ENCODE assay signal across 3 fruit fly cellular contexts in the genomic region with DNA sequence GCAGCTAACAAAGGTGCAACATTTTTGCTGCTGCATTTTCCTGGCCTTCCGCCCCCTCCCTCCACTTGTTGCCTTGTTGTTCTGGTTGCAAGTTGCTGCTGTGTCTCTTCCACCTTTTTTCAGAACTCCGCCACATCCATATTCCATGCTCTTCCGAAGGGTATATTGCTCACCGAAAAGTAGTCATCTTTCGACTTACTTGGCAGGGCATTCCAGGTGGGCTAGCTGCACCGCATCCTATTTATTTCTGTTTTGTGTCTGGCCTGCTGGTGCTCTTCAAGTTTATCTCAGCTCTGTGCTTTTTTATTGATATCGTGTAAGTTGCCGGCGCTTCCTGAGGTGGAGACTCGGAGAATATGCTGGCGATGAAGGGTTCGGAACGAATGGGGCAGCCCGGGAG.
TF ChIP-seq lines count a peak whose summit lies in the region.

No protein-coding gene starts in this region.

TF ChIP-seq in whole organism, prepupa, 60 proteins besides CTCF, POLR2A, EP300 and RAD21 (continues in another document):
- TF ChIP-seq lz (GFP tag; optimal IDR thresholded peaks at IDR 0.05; lab: Kevin White, UChicago) (peak; percentile 46), Lpt (GFP tag; optimal IDR thresholded peaks at IDR 0.05; lab: Kevin White, UChicago) (peak; percentile 40), CG34406 (GFP tag; optimal IDR thresholded peaks at IDR 0.05; lab: Kevin White, UChicago) (no peak), CG3919 (GFP tag; optimal IDR thresholded peaks at IDR 0.05; lab: Kevin White, UChicago) (peak; percentile 69), CG6792 (GFP tag; optimal IDR thresholded peaks at IDR 0.05; lab: Kevin White, UChicago) (peak; percentile 58), CG32006 (GFP tag; optimal IDR thresholded peaks at IDR 0.05; lab: Kevin White, UChicago) (no peak), Met (GFP tag; optimal IDR thresholded peaks at IDR 0.05; lab: Kevin White, UChicago) (peak; percentile 47), CG31627 (GFP tag; optimal IDR thresholded peaks at IDR 0.05; lab: Kevin White, UChicago) (peak; percentile 51), CG6163 (GFP tag; IDR thresholded peaks at IDR 0.05; lab: Robert Waterston, UW) (0 out of 3 replicates have a peak, but pooled peaks have one; percentile 35), Blimp-1 (GFP tag; optimal IDR thresholded peaks at IDR 0.05; lab: Kevin White, UChicago) (no peak), Sox15 (GFP tag; optimal IDR thresholded peaks at IDR 0.05; lab: Kevin White, UChicago) (no peak), vri (GFP tag; optimal IDR thresholded peaks at IDR 0.05; lab: Kevin White, UChicago) (no peak), dsx (GFP tag; optimal IDR thresholded peaks at IDR 0.05; lab: Kevin White, UChicago; ENCODE audit: poor library complexity, severe bottlenecking) (peak; percentile 70), topi (GFP tag; optimal IDR thresholded peaks at IDR 0.05; lab: Kevin White, UChicago) (peak; percentile 48), Gug (GFP tag; IDR thresholded peaks at IDR 0.05; lab: Robert Waterston, UW) (no peak), Hr38 (GFP tag; optimal IDR thresholded peaks at IDR 0.05; lab: Kevin White, UChicago) (no peak), spab (GFP tag; optimal IDR thresholded peaks at IDR 0.05; lab: Kevin White, UChicago) (peak; percentile 32), pdm3 (GFP tag; optimal IDR thresholded peaks at IDR 0.05; lab: Kevin White, UChicago) (peak; percentile 58), CG10631 (GFP tag; optimal IDR thresholded peaks at IDR 0.05; lab: Kevin White, UChicago) (peak; percentile 62), CG10669 (GFP tag; optimal IDR thresholded peaks at IDR 0.05; lab: Kevin White, UChicago) (peak; percentile 50), CG11294 (GFP tag; IDR thresholded peaks at IDR 0.05; lab: Robert Waterston, UW) (no peak), net (GFP tag; optimal IDR thresholded peaks at IDR 0.05; lab: Kevin White, UChicago) (peak; percentile 14), cyc (GFP tag; optimal IDR thresholded peaks at IDR 0.05; lab: Kevin White, UChicago) (peak; percentile 53), ss (GFP tag; optimal IDR thresholded peaks at IDR 0.05; lab: Kevin White, UChicago) (peak; percentile 46), CG8632 (GFP tag; optimal IDR thresholded peaks at IDR 0.05; lab: Kevin White, UChicago) (peak; percentile 5), CG6276 (GFP tag; optimal IDR thresholded peaks at IDR 0.05; lab: Kevin White, UChicago) (no peak), CG9139 (GFP tag; optimal IDR thresholded peaks at IDR 0.05; lab: Kevin White, UChicago) (peak; percentile 26), svp (GFP tag; lab: Kevin White, UChicago) (peak; percentile 74), fd59A (GFP tag; optimal IDR thresholded peaks at IDR 0.05; lab: Kevin White, UChicago) (peak; percentile 31)

TF ChIP-seq in whole organism, pupa, 21 proteins besides CTCF, POLR2A, EP300 and RAD21:
- peak; percentile 29 for TF ChIP-seq EcR (GFP tag; optimal IDR thresholded peaks at IDR 0.05; lab: Kevin White, UChicago)
- peak; percentile 52 for TF ChIP-seq Pif1B (GFP tag; optimal IDR thresholded peaks at IDR 0.05; lab: Kevin White, UChicago)
- TF ChIP-seq CG10348 (GFP tag; IDR thresholded peaks at IDR 0.05; lab: Robert Waterston, UW): no peak
- TF ChIP-seq Pif1A (GFP tag; optimal IDR thresholded peaks at IDR 0.05; lab: Kevin White, UChicago): peak; percentile 46
- TF ChIP-seq CG15710 (tag; optimal IDR thresholded peaks at IDR 0.05; lab: Kevin White, UChicago): peak; percentile 56
- peak; percentile 53 for TF ChIP-seq CG17806 (tag; optimal IDR thresholded peaks at IDR 0.05; lab: Kevin White, UChicago)
- peak; percentile 51 for TF ChIP-seq CG14655 (GFP tag; optimal IDR thresholded peaks at IDR 0.05; lab: Kevin White, UChicago)
- TF ChIP-seq CG12605 (GFP tag; IDR thresholded peaks at IDR 0.05; lab: Robert Waterston, UW): no peak
- peak; percentile 27 for TF ChIP-seq Snoo (tag; optimal IDR thresholded peaks at IDR 0.05; lab: Kevin White, UChicago)
- peak; percentile 41 for TF ChIP-seq CG9948 (tag; optimal IDR thresholded peaks at IDR 0.05; lab: Kevin White, UChicago)
- no peak for TF ChIP-seq CG4496 (GFP tag; IDR thresholded peaks at IDR 0.05; lab: Robert Waterston, UW)
- no peak for TF ChIP-seq CG8301 (tag; optimal IDR thresholded peaks at IDR 0.05; lab: Kevin White, UChicago)
- TF ChIP-seq rn (GFP tag; IDR thresholded peaks at IDR 0.05; lab: Robert Waterston, UW): no peak
- no peak for TF ChIP-seq CG32121 (GFP tag; IDR thresholded peaks at IDR 0.05; lab: Robert Waterston, UW)
- TF ChIP-seq CG13204 (GFP tag; optimal IDR thresholded peaks at IDR 0.05; lab: Kevin White, UChicago): peak; percentile 63
- TF ChIP-seq Ets98B (GFP tag; IDR thresholded peaks at IDR 0.05; lab: Robert Waterston, UW): no peak
- no peak for TF ChIP-seq gl (tag; optimal IDR thresholded peaks at IDR 0.05; lab: Kevin White, UChicago)
- TF ChIP-seq D1 (tag; optimal IDR thresholded peaks at IDR 0.05; lab: Kevin White, UChicago): no peak
- peak; percentile 56 for TF ChIP-seq CG8159 (tag; optimal IDR thresholded peaks at IDR 0.05; lab: Kevin White, UChicago)
- TF ChIP-seq fd96Ca (GFP tag; IDR thresholded peaks at IDR 0.05; lab: Robert Waterston, UW): no peak
- peak; percentile 8 for TF ChIP-seq CG34367 (tag; optimal IDR thresholded peaks at IDR 0.05; lab: Kevin White, UChicago)

TF ChIP-seq in whole organism, wandering third instar larva, 38 proteins besides CTCF, POLR2A, EP300 and RAD21:
- no peak for TF ChIP-seq Hr78 (GFP tag; optimal IDR thresholded peaks at IDR 0.05; lab: Kevin White, UChicago)
- TF ChIP-seq CG9705 (GFP tag; optimal IDR thresholded peaks at IDR 0.05; lab: Kevin White, UChicago): no peak
- TF ChIP-seq rgr (GFP tag; optimal IDR thresholded peaks at IDR 0.05; lab: Kevin White, UChicago): no peak
- TF ChIP-seq br (GFP tag; optimal IDR thresholded peaks at IDR 0.05; lab: Kevin White, UChicago): peak; percentile 39
- no peak for TF ChIP-seq dl (GFP tag; optimal IDR thresholded peaks at IDR 0.05; lab: Kevin White, UChicago; ENCODE audit: insufficient read depth in 1 of 2, partially characterized antibody in 2 of 2)
- no peak for TF ChIP-seq usp (GFP tag; optimal IDR thresholded peaks at IDR 0.05; lab: Kevin White, UChicago)
- no peak for TF ChIP-seq jim (GFP tag; optimal IDR thresholded peaks at IDR 0.05; lab: Kevin White, UChicago)
- TF ChIP-seq woc (GFP tag; optimal IDR thresholded peaks at IDR 0.05; lab: Kevin White, UChicago): peak; percentile 21
- TF ChIP-seq sv (GFP tag; optimal IDR thresholded peaks at IDR 0.05; lab: Kevin White, UChicago): no peak
- no peak for TF ChIP-seq Mio (GFP tag; optimal IDR thresholded peaks at IDR 0.05; lab: Kevin White, UChicago)
- peak; percentile 45 for TF ChIP-seq OdsH (GFP tag; optimal IDR thresholded peaks at IDR 0.05; lab: Kevin White, UChicago)
- no peak for TF ChIP-seq Hr83 (GFP tag; optimal IDR thresholded peaks at IDR 0.05; lab: Kevin White, UChicago; ENCODE audit: poor library complexity, severe bottlenecking)
- TF ChIP-seq psq (GFP tag; optimal IDR thresholded peaks at IDR 0.05; lab: Kevin White, UChicago): peak; percentile 68
- no peak for TF ChIP-seq Sp1 (GFP tag; optimal IDR thresholded peaks at IDR 0.05; lab: Kevin White, UChicago)
- no peak for TF ChIP-seq brk (GFP tag; optimal IDR thresholded peaks at IDR 0.05; lab: Kevin White, UChicago)
- peak; percentile 10 for TF ChIP-seq ey (GFP tag; optimal IDR thresholded peaks at IDR 0.05; lab: Kevin White, UChicago)
- no peak for TF ChIP-seq dmrt93B (GFP tag; optimal IDR thresholded peaks at IDR 0.05; lab: Kevin White, UChicago)
- peak in 1 of 2 experiments; percentile 8 for TF ChIP-seq foxo (GFP tag; optimal IDR thresholded peaks at IDR 0.05; lab: Kevin White, UChicago)
- no peak for TF ChIP-seq Abd-B (GFP tag; optimal IDR thresholded peaks at IDR 0.05; lab: Kevin White, UChicago)
- TF ChIP-seq Dfd (GFP tag; optimal IDR thresholded peaks at IDR 0.05; lab: Kevin White, UChicago): no peak
- peak; percentile 58 for TF ChIP-seq fru (GFP tag; optimal IDR thresholded peaks at IDR 0.05; lab: Kevin White, UChicago)
